Fruit fly (Drosophila melanogaster): Measurements from ENCODE around the gene CG43394.

Gene CG43394

DNA sequence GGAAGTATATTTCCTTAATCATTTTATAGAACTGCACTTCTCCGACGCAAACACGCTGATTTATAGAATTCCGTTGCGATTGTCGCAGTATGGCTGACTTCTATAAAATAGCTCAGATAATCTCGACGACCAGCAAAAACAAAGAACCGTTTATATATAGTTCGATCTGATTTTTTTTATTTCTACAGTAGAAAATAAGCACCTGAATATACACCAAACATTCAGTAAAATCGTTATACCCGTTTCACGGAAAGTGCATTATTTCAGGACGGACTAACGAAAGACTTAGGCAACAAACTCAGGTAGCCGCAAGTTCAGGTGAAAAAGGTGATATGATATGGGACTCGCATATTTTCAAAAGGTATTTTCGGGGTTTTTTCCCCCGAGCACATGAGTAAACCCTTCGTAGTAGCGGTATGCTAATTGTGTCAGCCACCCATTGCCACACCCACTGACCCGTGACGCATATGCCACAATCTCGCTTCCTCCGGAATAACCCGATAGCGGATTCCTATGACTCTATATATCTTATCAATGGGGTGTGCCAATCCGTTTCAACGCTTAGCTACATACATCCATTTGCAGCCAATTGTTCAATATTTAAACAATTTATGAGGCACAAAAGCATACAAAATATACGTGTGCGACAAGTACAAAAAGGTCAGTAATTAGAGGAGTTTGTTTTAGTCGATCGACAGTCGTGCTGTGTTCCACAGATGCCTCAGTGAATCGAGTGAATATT, at the start of gene CG43394, which contains the start of gene CG42763:
TSS of gene CG43394 (plus strand) at position 692 of the 742 bp plus-strand sequence.
TSS of gene CG42763 (minus strand) at position 41 of the 742 bp plus-strand sequence.
- TF ChIP-seq CG15479 (GFP tag; optimal IDR thresholded peaks at IDR 0.05): peak; percentile 56
- peak; percentile 38 for TF ChIP-seq zen (tag; optimal IDR thresholded peaks at IDR 0.05)
- peak in 1 of 2 experiments; percentile 75 for TF ChIP-seq tll (GFP tag; optimal IDR thresholded peaks at IDR 0.05)
- TF ChIP-seq D19A (tag; optimal IDR thresholded peaks at IDR 0.05): peak; percentile 72
- TF ChIP-seq twi (tag; optimal IDR thresholded peaks at IDR 0.05): peak; percentile 22
- no peak for TF ChIP-seq HHEX (GFP tag; optimal IDR thresholded peaks at IDR 0.05)

DNA sequence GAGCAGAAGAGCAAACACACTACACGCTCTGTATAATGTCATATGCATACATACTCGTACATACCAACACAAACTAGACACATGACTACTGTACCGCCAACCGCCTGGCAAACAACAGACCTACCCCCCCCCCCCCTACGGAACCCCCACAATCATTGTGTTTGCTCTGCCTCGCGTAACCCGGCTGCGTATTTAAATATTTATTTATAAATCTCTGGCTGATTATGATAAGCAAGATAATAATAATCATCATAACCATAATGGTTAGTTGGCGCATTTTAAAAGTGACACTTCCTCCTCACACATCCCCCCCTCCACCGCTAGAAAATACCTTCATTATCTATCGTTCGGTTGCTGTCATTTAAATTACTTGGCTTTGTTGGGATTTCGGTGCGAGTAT, 48.1 kb upstream of the CG43394 start:
- TF ChIP-seq kni (GFP tag; optimal IDR thresholded peaks at IDR 0.05) (peak; percentile 74), Lim3 (GFP tag; IDR thresholded peaks at IDR 0.05) (no peak), chn (GFP tag; optimal IDR thresholded peaks at IDR 0.05) (no peak), sd (tag; optimal IDR thresholded peaks at IDR 0.05) (peak; percentile 87), Bgb (GFP tag; IDR thresholded peaks at IDR 0.05; ENCODE audit: partially characterized antibody) (no peak), CG11085 (GFP tag; IDR thresholded peaks at IDR 0.05) (no peak), dysf (GFP tag; IDR thresholded peaks at IDR 0.05) (peak; percentile 44; the same call in 1 of the 3 replicates), CG3281 (GFP tag; optimal IDR thresholded peaks at IDR 0.05) (peak; percentile 73), fd3F (GFP tag; optimal IDR thresholded peaks at IDR 0.05) (peak; percentile 17), ATbp (GFP tag; optimal IDR thresholded peaks at IDR 0.05) (peak; percentile 67), Dip2 (GFP tag; IDR thresholded peaks at IDR 0.05) (no peak), CG7928 (GFP tag; optimal IDR thresholded peaks at IDR 0.05) (peak; percentile 15), Dad (GFP tag; optimal IDR thresholded peaks at IDR 0.05) (no peak), HHEX (GFP tag; optimal IDR thresholded peaks at IDR 0.05) (peak; percentile 79), CG12299 (tag; optimal IDR thresholded peaks at IDR 0.05) (peak; percentile 44), CG3726 (GFP tag; IDR thresholded peaks at IDR 0.05) (no peak), nau (GFP tag; optimal IDR thresholded peaks at IDR 0.05) (peak; percentile 82), CG14667 (GFP tag; IDR thresholded peaks at IDR 0.05) (no peak), CG12071 (GFP tag; optimal IDR thresholded peaks at IDR 0.05) (peak; percentile 78), Eip74EF (GFP tag; optimal IDR thresholded peaks at IDR 0.05) (peak in 1 of 2 experiments; percentile 76), CG13775 (GFP tag; optimal IDR thresholded peaks at IDR 0.05) (peak; percentile 12), CG12391 (tag; optimal IDR thresholded peaks at IDR 0.05) (peak; percentile 45), peb (GFP tag; IDR thresholded peaks at IDR 0.05) (no peak), gfzf (GFP tag; optimal IDR thresholded peaks at IDR 0.05) (no peak), wek (GFP tag; optimal IDR thresholded peaks at IDR 0.05) (peak; percentile 72), usp (GFP tag; optimal IDR thresholded peaks at IDR 0.05) (no peak), CG10209 (GFP tag; optimal IDR thresholded peaks at IDR 0.05) (peak; percentile 68), CG4328 (GFP tag; optimal IDR thresholded peaks at IDR 0.05) (peak; percentile 71), ase (GFP tag; IDR thresholded peaks at IDR 0.05) (no peak; the same call in 2 of the 3 replicates), CG11504 (tag; optimal IDR thresholded peaks at IDR 0.05) (peak; percentile 37), z (GFP tag; IDR thresholded peaks at IDR 0.05) (no peak), zen2 (GFP tag; IDR thresholded peaks at IDR 0.05; ENCODE audit: partially characterized antibody) (no peak), Fer1 (GFP tag; optimal IDR thresholded peaks at IDR 0.05) (peak; percentile 79), ewg (GFP tag; optimal IDR thresholded peaks at IDR 0.05) (peak; percentile 19), HmgZ (tag; optimal IDR thresholded peaks at IDR 0.05) (peak; percentile 72), otp (GFP tag; IDR thresholded peaks at IDR 0.05) (peak; percentile 63; the same call in 1 of the 3 replicates), CG4404 (GFP tag; IDR thresholded peaks at IDR 0.05) (no peak), E2f1 (GFP tag; IDR thresholded peaks at IDR 0.05) (peak; percentile 40; the same call in 1 of the 2 replicates), p53 (GFP tag; optimal IDR thresholded peaks at IDR 0.05) (no peak), CG11093 (GFP tag; IDR thresholded peaks at IDR 0.05) (no peak), CG5953 (GFP tag; IDR thresholded peaks at IDR 0.05) (no peak)

Measured in whole organism, embryonic.